Fruit fly (Drosophila melanogaster) whole organism, embryonic: Measurements from ENCODE around the gene CG31800.

Source experiments
- BEAF-32 ChIP-seq: fragments of 200-800 bp; sonication (Bioruptor generic); optimal IDR thresholded peaks from 3 replicates; lab custom pipeline; 2017; ENCODE audit warnings: missing biosample characterization, missing genetic modification characterization, mild to moderate bottlenecking, moderate library complexity, missing genetic modification reagents
- Blimp-1 ChIP-seq: fragments of 200-800 bp; sonication (Bioruptor generic); optimal IDR thresholded peaks from 3 replicates; lab custom pipeline; 2018; ENCODE audit warnings: missing biosample characterization, missing genetic modification characterization, mild to moderate bottlenecking, moderate library complexity, missing genetic modification reagents
- CG11560 ChIP-seq: fragments of 200-800 bp; sonication (Bioruptor generic); IDR thresholded peaks from 3 replicates; pipeline ENCODE4 v1.3.6; 2022; ENCODE audit warnings: missing biosample characterization, missing genetic modification characterization
- CG12071 ChIP-seq: fragments of 200-800 bp; sonication (Bioruptor generic); optimal IDR thresholded peaks from 3 replicates; lab custom pipeline; 2018; ENCODE audit warnings: missing biosample characterization, mild to moderate bottlenecking, missing genetic modification characterization
- CG12236 ChIP-seq: fragments of 200-800 bp; sonication (Bioruptor generic); optimal IDR thresholded peaks from 2 replicates; lab custom pipeline; 2016; ENCODE audit warnings: missing biosample characterization, missing genetic modification characterization
- CG12744 ChIP-seq: fragments of 200-800 bp; sonication (Bioruptor generic); optimal IDR thresholded peaks from 2 replicates; lab custom pipeline; 2016; ENCODE audit warnings: missing biosample characterization, missing genetic modification characterization
- CG14441 ChIP-seq: fragments of 200-800 bp; sonication (Bioruptor generic); IDR thresholded peaks from 2 replicates; pipeline ENCODE4 v1.3.6; 2022; ENCODE audit warnings: missing biosample characterization, missing genetic modification characterization
- CG16815 ChIP-seq: fragments of 200-800 bp; sonication (Bioruptor generic); optimal IDR thresholded peaks from 3 replicates; lab custom pipeline; 2017; ENCODE audit warnings: missing biosample characterization, mild to moderate bottlenecking, missing genetic modification characterization
- CG18476 ChIP-seq: fragments of 200-800 bp; sonication (Bioruptor generic); optimal IDR thresholded peaks from 2 replicates; lab custom pipeline; 2016; ENCODE audit warnings: missing biosample characterization, mild to moderate bottlenecking, missing genetic modification characterization
- CG2199 ChIP-seq: fragments of 200-800 bp; sonication (Bioruptor generic); IDR thresholded peaks from 3 replicates; pipeline ENCODE4 v1.3.6; 2022; ENCODE audit warnings: missing biosample characterization, missing genetic modification characterization
- CG30403 ChIP-seq: fragments of 200-800 bp; sonication (Bioruptor generic); optimal IDR thresholded peaks from 3 replicates; lab custom pipeline; 2016; ENCODE audit warnings: missing biosample characterization, missing genetic modification characterization
- CG33557 ChIP-seq: fragments of 200-800 bp; sonication (Bioruptor generic); optimal IDR thresholded peaks from 2 replicates; lab custom pipeline; 2019; ENCODE audit warnings: missing biosample characterization, mild to moderate bottlenecking, missing genetic modification characterization, moderate library complexity
- CG4404 ChIP-seq: fragments of 200-800 bp; sonication (Bioruptor generic); IDR thresholded peaks from 2 replicates; pipeline ENCODE4 v1.3.6; 2022; ENCODE audit warnings: missing biosample characterization, missing genetic modification characterization
- CG4617 ChIP-seq: fragments of 200-800 bp; sonication (Bioruptor generic); optimal IDR thresholded peaks from 3 replicates; lab custom pipeline; 2016; ENCODE audit warnings: missing biosample characterization, missing genetic modification characterization, borderline replicate concordance
- CG4730 ChIP-seq: fragments of 200-800 bp; sonication (Bioruptor generic); IDR thresholded peaks from 2 replicates; pipeline ENCODE4 v1.3.6; 2022; ENCODE audit warnings: missing biosample characterization, missing genetic modification characterization
- CG5953 ChIP-seq: fragments of 200-800 bp; sonication (Bioruptor generic); IDR thresholded peaks from 2 replicates; pipeline ENCODE4 v1.3.6; 2022; ENCODE audit warnings: missing biosample characterization, missing genetic modification characterization
- CG8924 ChIP-seq: fragments of 200-800 bp; optimal IDR thresholded peaks from 3 replicates; lab custom pipeline; 2019; ENCODE audit warnings: missing biosample characterization, mild to moderate bottlenecking, missing genetic modification characterization, moderate library complexity
- CG9817 ChIP-seq: fragments of 200-800 bp; sonication (Bioruptor generic); optimal IDR thresholded peaks from 2 replicates; lab custom pipeline; 2018; ENCODE audit warnings: missing biosample characterization, mild to moderate bottlenecking, missing genetic modification characterization, moderate library complexity
- Dll ChIP-seq: fragments of 200-800 bp; sonication (Bioruptor generic); IDR thresholded peaks from 4 replicates; pipeline ENCODE4 v1.3.6; 2022; ENCODE audit warnings: missing biosample characterization, missing genetic modification characterization; ENCODE audit not compliant: partially characterized antibody
- Hand ChIP-seq: fragments of 200-800 bp; sonication (Bioruptor generic); optimal IDR thresholded peaks from 2 replicates; lab custom pipeline; 2017; ENCODE audit warnings: mild to moderate bottlenecking, missing biosample characterization, missing genetic modification reagents, missing genetic modification characterization
- HmgD ChIP-seq: fragments of 200-800 bp; sonication (Bioruptor generic); optimal IDR thresholded peaks from 3 replicates; lab custom pipeline; 2016; ENCODE audit warnings: missing biosample characterization, missing genetic modification characterization
- Hr3 ChIP-seq: fragments of 200-800 bp; sonication (Bioruptor generic); optimal IDR thresholded peaks from 3 replicates; lab custom pipeline; 2016; ENCODE audit warnings: missing biosample characterization, missing genetic modification characterization
- Lhr ChIP-seq: fragments of 200-800 bp; sonication (Bioruptor generic); optimal IDR thresholded peaks from 3 replicates; lab custom pipeline; 2017; ENCODE audit warnings: mild to moderate bottlenecking, missing biosample characterization, missing genetic modification reagents, missing genetic modification characterization
- MTF-1 ChIP-seq: fragments of 200-800 bp; sonication (Bioruptor generic); optimal IDR thresholded peaks from 2 replicates; lab custom pipeline; 2018; ENCODE audit warnings: missing biosample characterization, mild to moderate bottlenecking, missing genetic modification characterization, borderline replicate concordance
- Med ChIP-seq: fragments of 200-800 bp; sonication (Bioruptor generic); peaks from one replicate; lab custom pipeline; 2016; ENCODE audit warnings: missing biosample characterization, missing genetic modification characterization, mild to moderate bottlenecking, inconsistent platforms, moderate library complexity
- NC2α ChIP-seq: fragments of 200-800 bp; sonication (Bioruptor generic); optimal IDR thresholded peaks from 2 replicates; lab custom pipeline; 2016; ENCODE audit warnings: missing biosample characterization, missing genetic modification characterization
- NfI ChIP-seq: fragments of 200-800 bp; sonication (Bioruptor generic); optimal IDR thresholded peaks from 3 replicates; lab custom pipeline; 2018; ENCODE audit warnings: missing biosample characterization, mild to moderate bottlenecking, missing genetic modification characterization, moderate library complexity
- Pdp1 ChIP-seq, 2 experiments: fragments of 200-800 bp; sonication (Bioruptor generic); optimal IDR thresholded peaks; 3 replicates each; lab custom pipeline; 2016; ENCODE audit warnings: missing biosample characterization in 2 of 2, missing genetic modification characterization in 2 of 2, mild to moderate bottlenecking in 1 of 2, moderate library complexity in 1 of 2
- Scr ChIP-seq: fragments of 200-800 bp; sonication (Bioruptor generic); IDR thresholded peaks from 2 replicates; pipeline ENCODE4 v1.3.6; 2022; ENCODE audit warnings: missing biosample characterization, missing genetic modification characterization; ENCODE audit not compliant: partially characterized antibody
- bab2 ChIP-seq: fragments of 200-800 bp; sonication (Bioruptor generic); optimal IDR thresholded peaks from 2 replicates; lab custom pipeline; 2016; ENCODE audit warnings: missing biosample characterization, missing genetic modification characterization
- br ChIP-seq: fragments of >200 bp; optimal IDR thresholded peaks from 2 replicates; lab custom pipeline; 2017
- crc ChIP-seq: fragments of 200-800 bp; sonication (Bioruptor generic); optimal IDR thresholded peaks from 2 replicates; lab custom pipeline; 2016; ENCODE audit warnings: missing biosample characterization, missing genetic modification characterization
- croc ChIP-seq: fragments of 200-800 bp; sonication (Bioruptor generic); conservative IDR thresholded peaks from 3 replicates; pipeline ENCODE4 v1.3.6; 2022; ENCODE audit warnings: missing biosample characterization, missing genetic modification characterization
- cwo ChIP-seq: fragments of 200-800 bp; sonication (Bioruptor generic); optimal IDR thresholded peaks from 3 replicates; lab custom pipeline; 2017; ENCODE audit warnings: missing biosample characterization, missing genetic modification characterization, mild to moderate bottlenecking, moderate library complexity, missing genetic modification reagents
- dan ChIP-seq: fragments of 200-800 bp; sonication (Bioruptor generic); IDR thresholded peaks from 2 replicates; pipeline ENCODE4 v1.3.6; 2022; ENCODE audit warnings: missing biosample characterization, missing genetic modification characterization
- disco-r ChIP-seq: fragments of 200-800 bp; sonication (Bioruptor generic); optimal IDR thresholded peaks from 2 replicates; lab custom pipeline; 2016; ENCODE audit warnings: missing biosample characterization, missing genetic modification characterization
- dm ChIP-seq: fragments of 200-800 bp; sonication (Bioruptor generic); optimal IDR thresholded peaks from 3 replicates; lab custom pipeline; 2016; ENCODE audit warnings: missing biosample characterization, missing genetic modification characterization
- fd96Cb ChIP-seq: fragments of 200-800 bp; sonication (Bioruptor generic); optimal IDR thresholded peaks from 2 replicates; lab custom pipeline; 2018; ENCODE audit warnings: missing biosample characterization, mild to moderate bottlenecking, missing genetic modification characterization, moderate library complexity
- gcm2 ChIP-seq: fragments of 200-800 bp; sonication (Bioruptor generic); optimal IDR thresholded peaks from 2 replicates; lab custom pipeline; 2016; ENCODE audit warnings: missing biosample characterization, missing genetic modification characterization
- h ChIP-seq: fragments of >200 bp; optimal IDR thresholded peaks from 2 replicates; lab custom pipeline; 2017
- her ChIP-seq: fragments of 200-800 bp; sonication (Bioruptor generic); optimal IDR thresholded peaks from 2 replicates; lab custom pipeline; 2016; ENCODE audit warnings: missing biosample characterization, missing genetic modification characterization
- maf-S ChIP-seq: fragments of 200-800 bp; sonication (Bioruptor generic); optimal IDR thresholded peaks from 2 replicates; lab custom pipeline; 2016; ENCODE audit warnings: missing biosample characterization, missing genetic modification characterization
- otp ChIP-seq: fragments of 200-800 bp; sonication (Bioruptor generic); IDR thresholded peaks from 3 replicates; pipeline ENCODE4, ENCODE4 v1.3.6; 2022; ENCODE audit warnings: missing biosample characterization, missing genetic modification characterization
- repo ChIP-seq: fragments of 200-800 bp; sonication (Bioruptor generic); optimal IDR thresholded peaks from 2 replicates; lab custom pipeline; 2016; ENCODE audit warnings: missing biosample characterization, missing genetic modification characterization
- sens ChIP-seq: fragments of 200-800 bp; sonication (Bioruptor generic); peaks from one replicate; lab custom pipeline; 2016; ENCODE audit warnings: missing biosample characterization, missing genetic modification characterization
- sqz ChIP-seq: fragments of 200-800 bp; sonication (Bioruptor generic); optimal IDR thresholded peaks from 3 replicates; lab custom pipeline; 2018; ENCODE audit warnings: missing biosample characterization, mild to moderate bottlenecking, missing genetic modification characterization
- sr ChIP-seq: fragments of 200-800 bp; sonication (Bioruptor generic); IDR thresholded peaks from 3 replicates; pipeline ENCODE4 v1.3.6; 2022; ENCODE audit warnings: missing biosample characterization, missing genetic modification characterization
- tin ChIP-seq: fragments of 200-800 bp; sonication (Bioruptor generic); optimal IDR thresholded peaks from 3 replicates; lab custom pipeline; 2016; ENCODE audit warnings: missing biosample characterization, missing genetic modification characterization
- zfh2 ChIP-seq: fragments of 200-800 bp; sonication (Bioruptor generic); optimal IDR thresholded peaks from 2 replicates; lab custom pipeline; 2016; ENCODE audit warnings: missing biosample characterization, missing genetic modification characterization

CG31800 gene

dm6 chr2L:19021278-19022220, 12.8 kb downstream of the CG31800 start (continued):
- TF ChIP-seq fd96Cb (tag; lab: Kevin White, UChicago) (peak; percentile 73), NC2α (GFP tag; lab: Kevin White, UChicago) (no peak), Pdp1 (GFP tag; optimal IDR thresholded peaks at IDR 0.05; lab: Kevin White, UChicago) (peak in 1 of 2 experiments; percentile 41), maf-S (no peak), h (no peak), NfI (GFP tag; lab: Kevin White, UChicago) (peak; percentile 83), sr (no peak), cwo (peak; percentile 82), CG4617 (no peak), CG4404 (no peak), CG18476 (GFP tag; lab: Kevin White, UChicago) (peak; percentile 39), HmgD (GFP tag; lab: Kevin White, UChicago) (no peak), tin (GFP tag; lab: Kevin White, UChicago) (peak; percentile 62), repo (GFP tag; lab: Kevin White, UChicago) (no peak), MTF-1 (GFP tag; lab: Kevin White, UChicago) (no peak), BEAF-32 (no peak), CG8924 (tag; lab: Kevin White, UChicago) (peak; percentile 89), her (GFP tag; lab: Kevin White, UChicago) (no peak), CG4730 (GFP tag; lab: Robert Waterston, UW) (0 out of 2 replicates have a peak, but pooled peaks have one; percentile 6), CG30403 (peak; percentile 80), CG16815 (GFP tag; lab: Kevin White, UChicago) (peak; percentile 51), Hr3 (peak; percentile 68), dm (no peak), Dll (GFP tag; lab: Robert Waterston, UW) (no peak), dan (GFP tag; lab: Robert Waterston, UW) (no peak), CG9817 (tag; lab: Kevin White, UChicago) (peak; percentile 75), disco-r (no peak), CG12071 (GFP tag; lab: Kevin White, UChicago) (peak; percentile 56), sqz (GFP tag; lab: Kevin White, UChicago) (peak; percentile 67), crc (GFP tag; lab: Kevin White, UChicago) (no peak), Lhr (peak; percentile 36), Hand (peak; percentile 91), sens (GFP tag; lab: Kevin White, UChicago) (peak; percentile 95), Scr (GFP tag; lab: Robert Waterston, UW) (no peak), br (no peak), CG12744 (GFP tag; lab: Kevin White, UChicago) (no peak), CG2199 (GFP tag; lab: Robert Waterston, UW) (0 out of 3 replicates have a peak, but pooled peaks have one; percentile 43), CG12236 (GFP tag; lab: Kevin White, UChicago) (no peak), CG14441 (GFP tag; lab: Robert Waterston, UW) (no peak), bab2 (peak; percentile 39), zfh2 (GFP tag; lab: Kevin White, UChicago) (peak; percentile 38), gcm2 (GFP tag; lab: Kevin White, UChicago) (no peak), CG5953 (GFP tag; lab: Robert Waterston, UW) (no peak), otp (GFP tag; lab: Robert Waterston, UW) (0 out of 3 replicates have a peak, but pooled peaks have one; percentile 24), Blimp-1 (GFP tag; lab: Kevin White, UChicago) (peak; percentile 65), Med (GFP tag; lab: Kevin White, UChicago) (peak; percentile 73), croc (GFP tag; lab: Robert Waterston, UW) (peak; percentile 59; the same call in 2 of the 3 replicates), CG11560 (tag; lab: Robert Waterston, UW) (0 out of 3 replicates have a peak, but pooled peaks have one; percentile 12), CG33557 (peak; percentile 37)
